Fruit fly (Drosophila melanogaster): Measurements from ENCODE around the gene CG44405.

Gene CG44405

dm6 chr2L:16329102-16329520, 13.0 kb downstream of the CG44405 start, which contains the start of gene mRpL4:
mRpL4 (minus strand) TSS chr2L:16329132.
- TF ChIP-seq CG9139 (GFP tag; optimal IDR thresholded peaks at IDR 0.05) (no peak), fd59A (GFP tag; optimal IDR thresholded peaks at IDR 0.05) (no peak), Sox102F (GFP tag; optimal IDR thresholded peaks at IDR 0.05) (no peak), dsx (GFP tag; optimal IDR thresholded peaks at IDR 0.05; ENCODE audit: poor library complexity, severe bottlenecking) (no peak), cyc (GFP tag; optimal IDR thresholded peaks at IDR 0.05) (no peak), Ets96B (tag; optimal IDR thresholded peaks at IDR 0.05) (no peak), CG8119 (GFP tag; IDR thresholded peaks at IDR 0.05) (no peak), fkh (GFP tag; optimal IDR thresholded peaks at IDR 0.05) (peak; percentile 59), Eip93F (GFP tag; optimal IDR thresholded peaks at IDR 0.05) (no peak), CG10631 (GFP tag; optimal IDR thresholded peaks at IDR 0.05) (peak; percentile 56), CG1621 (tag; optimal IDR thresholded peaks at IDR 0.05) (peak; percentile 52), Hr39 (GFP tag; optimal IDR thresholded peaks at IDR 0.05) (no peak), pdm3 (GFP tag; optimal IDR thresholded peaks at IDR 0.05) (no peak), dac (GFP tag; optimal IDR thresholded peaks at IDR 0.05) (no peak), CG3919 (GFP tag; optimal IDR thresholded peaks at IDR 0.05) (no peak), ss (GFP tag; optimal IDR thresholded peaks at IDR 0.05) (no peak), lz (GFP tag; optimal IDR thresholded peaks at IDR 0.05) (no peak), svp (GFP tag) (no peak), OdsH (GFP tag; optimal IDR thresholded peaks at IDR 0.05) (no peak), esn (GFP tag; optimal IDR thresholded peaks at IDR 0.05) (no peak), CG15336 (GFP tag; IDR thresholded peaks at IDR 0.05) (no peak), CG6276 (GFP tag; optimal IDR thresholded peaks at IDR 0.05) (no peak), Blimp-1 (GFP tag; optimal IDR thresholded peaks at IDR 0.05) (no peak), CG6792 (GFP tag; optimal IDR thresholded peaks at IDR 0.05) (peak; percentile 45), CG11762 (GFP tag; optimal IDR thresholded peaks at IDR 0.05; ENCODE audit: insufficient read depth) (no peak), CG31627 (GFP tag; optimal IDR thresholded peaks at IDR 0.05) (peak; percentile 69), spab (GFP tag; optimal IDR thresholded peaks at IDR 0.05) (no peak), fd85E (GFP tag; optimal IDR thresholded peaks at IDR 0.05) (no peak), CG6163 (GFP tag; IDR thresholded peaks at IDR 0.05) (no peak), Hr38 (GFP tag; optimal IDR thresholded peaks at IDR 0.05) (peak; percentile 11), vri (GFP tag; optimal IDR thresholded peaks at IDR 0.05) (no peak), Gug (GFP tag; IDR thresholded peaks at IDR 0.05) (no peak; the same call in 1 of the 2 replicates), CG32006 (GFP tag; optimal IDR thresholded peaks at IDR 0.05) (no peak), Sox14 (GFP tag; optimal IDR thresholded peaks at IDR 0.05) (no peak), CG6808 (GFP tag; optimal IDR thresholded peaks at IDR 0.05) (no peak), CG8319 (GFP tag; optimal IDR thresholded peaks at IDR 0.05) (peak; percentile 21), topi (GFP tag; optimal IDR thresholded peaks at IDR 0.05) (no peak), eg (GFP tag; IDR thresholded peaks at IDR 0.05) (no peak), CG16779 (tag; optimal IDR thresholded peaks at IDR 0.05) (no peak), Met (GFP tag; optimal IDR thresholded peaks at IDR 0.05) (no peak), CG8632 (GFP tag; optimal IDR thresholded peaks at IDR 0.05) (no peak), Smox (GFP tag; optimal IDR thresholded peaks at IDR 0.05) (no peak), Eip78C (GFP tag) (no peak), CG3032 (tag; optimal IDR thresholded peaks at IDR 0.05) (no peak), Ets21C (GFP tag; optimal IDR thresholded peaks at IDR 0.05) (peak; percentile 44), CG6854 (GFP tag; optimal IDR thresholded peaks at IDR 0.05) (no peak), Hr4 (GFP tag; optimal IDR thresholded peaks at IDR 0.05) (peak; percentile 73), achi (GFP tag; optimal IDR thresholded peaks at IDR 0.05) (no peak), net (GFP tag; optimal IDR thresholded peaks at IDR 0.05) (no peak), CG4318 (GFP tag; optimal IDR thresholded peaks at IDR 0.05) (no peak), CG10669 (GFP tag; optimal IDR thresholded peaks at IDR 0.05) (no peak), Eip75B (GFP tag; optimal IDR thresholded peaks at IDR 0.05) (no peak), acj6 (GFP tag; optimal IDR thresholded peaks at IDR 0.05) (peak; percentile 39)
